Worm (Caenorhabditis elegans) whole organism, late embryonic: Measurements from ENCODE around the gene F49E2.5.

Experiments
- K02D7.2 ChIP-seq: sonication (generic microtip); optimal IDR thresholded peaks from 2 replicates; lab custom pipeline; 2017; ENCODE audit warnings: mild to moderate bottlenecking, missing genetic modification characterization, missing compliant biosample characterization
- ahr-1 ChIP-seq: sonication (generic microtip); optimal IDR thresholded peaks from 2 replicates; lab custom pipeline; 2016; ENCODE audit warnings: missing genetic modification characterization, missing compliant biosample characterization
- ceh-2 ChIP-seq: sonication (generic microtip); optimal IDR thresholded peaks from 2 replicates; lab custom pipeline; 2016; ENCODE audit warnings: missing genotype, missing genetic modification characterization, missing compliant biosample characterization
- ceh-9 ChIP-seq: sonication (generic microtip); optimal IDR thresholded peaks from 2 replicates; lab custom pipeline; 2016; ENCODE audit warnings: mild to moderate bottlenecking, missing genetic modification characterization, inconsistent platforms, missing compliant biosample characterization
- fkh-10 ChIP-seq: fragments of 150-350 bp; optimal IDR thresholded peaks from 2 replicates; lab custom pipeline; 2014; ENCODE audit warnings: missing biosample characterization, missing genetic modification reagents, missing genetic modification characterization
- pha-2 ChIP-seq: sonication (generic microtip); optimal IDR thresholded peaks from 2 replicates; lab custom pipeline; 2017; ENCODE audit warnings: mild to moderate bottlenecking, missing genetic modification characterization, missing compliant biosample characterization
- pqm-1 ChIP-seq: sonication (generic microtip); optimal IDR thresholded peaks from 2 replicates; lab custom pipeline; 2016; ENCODE audit warnings: missing genetic modification characterization, missing compliant biosample characterization
- rnt-1 ChIP-seq: sonication (generic microtip); optimal IDR thresholded peaks from 2 replicates; lab custom pipeline; 2016; ENCODE audit warnings: missing genetic modification characterization, missing compliant biosample characterization
- sox-2 ChIP-seq: fragments of 200-800 bp; sonication (Bioruptor generic); IDR thresholded peaks from 2 replicates; pipeline ENCODE4 v1.3.6; 2022; ENCODE audit warnings: missing genetic modification reagents, missing genetic modification characterization, missing compliant biosample characterization
- unc-3 ChIP-seq, 2 experiments: fragments of 200-800 bp in 1 of 2; sonication (Bioruptor generic) in 1 of 2; sonication (generic microtip) in 1 of 2; conservative IDR thresholded peaks in 1 of 2; optimal IDR thresholded peaks in 1 of 2; 2 replicates each; pipeline versions ENCODE4 v1.3.6 to Lab custom; 2016 to 2022; ENCODE audit warnings: missing compliant biosample characterization in 2 of 2, missing genetic modification characterization in 2 of 2, missing genetic modification reagents in 1 of 2

ce11 chrX:9603180-9603579 is 59.7 kb downstream of the F49E2.5 start:
- TF ChIP-seq fkh-10 (GFP tag; lab: Kevin White, UChicago) (no peak), unc-3 (GFP tag; conservative IDR thresholded peaks at IDR 0.05; lab: Robert Waterston, UW) (no peak), unc-3 (tag; optimal IDR thresholded peaks at IDR 0.05; lab: Kevin White, UChicago) (no peak), ceh-2 (tag; lab: Kevin White, UChicago) (no peak), pqm-1 (tag; lab: Kevin White, UChicago) (no peak), ahr-1 (no peak), rnt-1 (tag; lab: Kevin White, UChicago) (no peak), pha-2 (no peak), ceh-9 (tag; lab: Kevin White, UChicago) (no peak), sox-2 (GFP tag; lab: Robert Waterston, UW) (no peak), K02D7.2 (tag; lab: Kevin White, UChicago) (no peak)
